Worm (Caenorhabditis elegans) whole organism, L4 larva: ENCODE results near the gene srr-8.

Source experiments
- F26F4.8 ChIP-seq: fragments of 200-800 bp; sonication (Bioruptor generic); conservative IDR thresholded peaks from 2 replicates; pipeline ENCODE4 v1.3.6; 2022; ENCODE audit warnings: missing genetic modification characterization, missing compliant biosample characterization
- T26A8.4 ChIP-seq: fragments of 200-800 bp; sonication (Bioruptor generic); IDR thresholded peaks from 2 replicates; pipeline ENCODE4 v1.3.6; 2022; ENCODE audit warnings: missing genetic modification characterization, missing compliant biosample characterization
- ZK337.2 ChIP-seq: fragments of 200-800 bp; sonication (Bioruptor generic); IDR thresholded peaks from 2 replicates; pipeline ENCODE4 v1.3.6; 2022; ENCODE audit warnings: missing genetic modification reagents, missing genetic modification characterization, missing compliant biosample characterization
- aly-2 ChIP-seq: sonication (generic microtip); optimal IDR thresholded peaks from 2 replicates; lab custom pipeline; 2018; ENCODE audit warnings: missing biosample characterization, missing genetic modification characterization
- ama-1 ChIP-seq: fragments of 150-350 bp; optimal IDR thresholded peaks from 2 replicates; lab custom pipeline; 2014; ENCODE audit warnings: inconsistent platforms, mixed read lengths
- ceh-44 ChIP-seq: fragments of 200-800 bp; sonication (Bioruptor generic); IDR thresholded peaks from 2 replicates; pipeline ENCODE4 v1.3.6; 2022; ENCODE audit warnings: missing genetic modification reagents, missing genetic modification characterization, missing compliant biosample characterization
- daf-19 ChIP-seq: fragments of 200-800 bp; sonication (Bioruptor generic); conservative IDR thresholded peaks from 2 replicates; pipeline ENCODE4 v1.3.6; 2022; ENCODE audit warnings: missing genetic modification characterization, missing compliant biosample characterization
- dmd-8 ChIP-seq: fragments of 200-800 bp; sonication (Bioruptor generic); IDR thresholded peaks from 2 replicates; pipeline ENCODE4 v1.3.6; 2022; ENCODE audit warnings: missing genetic modification characterization, missing compliant biosample characterization
- dpl-1 ChIP-seq: fragments of 150-350 bp; optimal IDR thresholded peaks from 2 replicates; lab custom pipeline; 2014; ENCODE audit warnings: missing biosample characterization, missing genetic modification reagents, missing genetic modification characterization
- duxl-1 ChIP-seq: sonication (generic microtip); optimal IDR thresholded peaks from 2 replicates; lab custom pipeline; 2016; ENCODE audit warnings: mild to moderate bottlenecking, missing genetic modification characterization, moderate library complexity, missing compliant biosample characterization; ENCODE audit not compliant: poor library complexity
- dve-1 ChIP-seq: sonication (generic microtip); optimal IDR thresholded peaks from 2 replicates; lab custom pipeline; 2017; ENCODE audit warnings: antibody characterized with exemption, mild to moderate bottlenecking, missing genetic modification characterization, missing compliant biosample characterization; ENCODE audit not compliant: insufficient read depth
- egl-43 ChIP-seq: fragments of 200-800 bp; sonication (Bioruptor generic); IDR thresholded peaks from 2 replicates; pipeline ENCODE4 v1.3.6; 2022; ENCODE audit warnings: missing genetic modification reagents, missing genetic modification characterization, missing compliant biosample characterization
- fos-1 ChIP-seq: fragments of 150-350 bp; optimal IDR thresholded peaks from 2 replicates; lab custom pipeline; 2014; ENCODE audit warnings: missing biosample characterization, missing genetic modification characterization
- hmg-1.1 ChIP-seq: fragments of 200-800 bp; sonication (Bioruptor generic); IDR thresholded peaks from 2 replicates; pipeline ENCODE4 v1.3.6; 2022; ENCODE audit warnings: missing genetic modification reagents, missing genetic modification characterization, missing compliant biosample characterization
- lin-29 ChIP-seq: fragments of 200-800 bp; sonication (Bioruptor generic); IDR thresholded peaks from 2 replicates; pipeline ENCODE4 v1.3.6; 2022; ENCODE audit warnings: missing genetic modification reagents, missing genetic modification characterization, missing compliant biosample characterization
- lin-39 ChIP-seq: fragments of 150-350 bp; optimal IDR thresholded peaks from 2 replicates; lab custom pipeline; 2014; ENCODE audit warnings: missing biosample characterization, missing genetic modification reagents, missing genetic modification characterization
- mdl-1 ChIP-seq, 2 experiments: fragments of 150-350 bp in 1 of 2; sonication (generic microtip) in 1 of 2; optimal IDR thresholded peaks; 2 replicates each; lab custom pipeline; 2014 to 2017; ENCODE audit warnings: missing biosample characterization in 2 of 2, missing genetic modification characterization in 2 of 2
- mes-2 ChIP-seq: sonication (generic microtip); optimal IDR thresholded peaks from 2 replicates; lab custom pipeline; 2016; ENCODE audit warnings: missing genotype, mild to moderate bottlenecking, missing genetic modification characterization, missing compliant biosample characterization; ENCODE audit not compliant: poor library complexity, severe bottlenecking
- nhr-11 ChIP-seq: fragments of 150-350 bp; optimal IDR thresholded peaks from 2 replicates; lab custom pipeline; 2014; ENCODE audit warnings: missing biosample characterization, missing genetic modification characterization
- nhr-111 ChIP-seq: fragments of 200-800 bp; sonication (Bioruptor generic); optimal IDR thresholded peaks from 2 replicates; lab custom pipeline; 2018; ENCODE audit warnings: mild to moderate bottlenecking, missing genetic modification characterization, missing compliant biosample characterization
- nhr-28 ChIP-seq: fragments of 150-350 bp; optimal IDR thresholded peaks from 2 replicates; lab custom pipeline; 2014; ENCODE audit warnings: missing biosample characterization, missing genetic modification characterization
- nhr-41 ChIP-seq: fragments of 200-800 bp; sonication (Bioruptor generic); IDR thresholded peaks from 2 replicates; pipeline ENCODE4 v1.3.6; 2022; ENCODE audit warnings: missing genetic modification reagents, missing genetic modification characterization, missing compliant biosample characterization
- nhr-42 ChIP-seq: fragments of 200-800 bp; sonication (Bioruptor generic); IDR thresholded peaks from 2 replicates; pipeline ENCODE4 v1.3.6; 2022; ENCODE audit warnings: missing genetic modification characterization, missing compliant biosample characterization
- nhr-77 ChIP-seq: fragments of 150-350 bp; optimal IDR thresholded peaks from 2 replicates; lab custom pipeline; 2014; ENCODE audit warnings: missing biosample characterization, missing genetic modification characterization
- pha-4 ChIP-seq, 2 experiments: fragments of 150-350 bp in 1 of 2; fragments of 200-800 bp in 1 of 2; sonication (Bioruptor generic) in 1 of 2; IDR thresholded peaks in 1 of 2; optimal IDR thresholded peaks in 1 of 2; 2 replicates each; pipeline versions ENCODE4 v1.3.6 to Lab custom; 2014 to 2022; ENCODE audit warnings: missing genetic modification characterization in 2 of 2, missing genetic modification reagents in 2 of 2, missing biosample characterization in 1 of 2, missing compliant biosample characterization in 1 of 2
- php-3 ChIP-seq: fragments of 200-800 bp; sonication (Bioruptor generic); IDR thresholded peaks from 2 replicates; pipeline ENCODE4 v1.3.6; 2022; ENCODE audit warnings: missing genetic modification reagents, missing genetic modification characterization, missing compliant biosample characterization
- pqm-1 ChIP-seq: sonication (generic microtip); optimal IDR thresholded peaks from 2 replicates; lab custom pipeline; 2017; ENCODE audit warnings: missing biosample characterization, missing genetic modification characterization
- saeg-2 ChIP-seq: fragments of 200-800 bp; sonication (Bioruptor generic); IDR thresholded peaks from 2 replicates; pipeline ENCODE4 v1.3.6; 2022; ENCODE audit warnings: missing genetic modification reagents, missing genetic modification characterization, missing compliant biosample characterization
- sdz-12 ChIP-seq: fragments of 200-800 bp; sonication (Bioruptor generic); optimal IDR thresholded peaks from 2 replicates; lab custom pipeline; 2018; ENCODE audit warnings: mild to moderate bottlenecking, missing genetic modification characterization, missing compliant biosample characterization
- set-16 ChIP-seq: fragments of 200-800 bp; sonication (Bioruptor generic); IDR thresholded peaks from 2 replicates; pipeline ENCODE4 v1.3.6; 2022; ENCODE audit warnings: missing genetic modification reagents, missing genetic modification characterization, missing compliant biosample characterization
- skn-1 ChIP-seq: fragments of 150-350 bp; optimal IDR thresholded peaks from 2 replicates; lab custom pipeline; 2014; ENCODE audit warnings: missing biosample characterization, missing genetic modification characterization
- spr-1 ChIP-seq: sonication (generic microtip); optimal IDR thresholded peaks from 2 replicates; lab custom pipeline; 2016; ENCODE audit warnings: mild to moderate bottlenecking, missing genetic modification characterization, missing compliant biosample characterization
- spr-3 ChIP-seq: fragments of 200-800 bp; sonication (Bioruptor generic); optimal IDR thresholded peaks from 2 replicates; lab custom pipeline; 2018; ENCODE audit warnings: mild to moderate bottlenecking, missing genetic modification characterization, missing compliant biosample characterization
- tag-97 ChIP-seq: fragments of 200-800 bp; sonication (Bioruptor generic); IDR thresholded peaks from 2 replicates; pipeline ENCODE4 v1.3.6; 2022; ENCODE audit warnings: missing genetic modification characterization, missing compliant biosample characterization
- tra-1 ChIP-seq: fragments of 200-800 bp; sonication (Bioruptor generic); IDR thresholded peaks from 2 replicates; pipeline ENCODE4 v1.3.6; 2022; ENCODE audit warnings: missing genetic modification reagents, missing genetic modification characterization, missing compliant biosample characterization
- unc-39 ChIP-seq: sonication (generic microtip); optimal IDR thresholded peaks from 2 replicates; lab custom pipeline; 2017; ENCODE audit warnings: missing biosample characterization, missing genetic modification characterization
- zfp-3 ChIP-seq: fragments of 200-800 bp; sonication (Bioruptor generic); conservative IDR thresholded peaks from 2 replicates; pipeline ENCODE4 v1.3.6; 2022; ENCODE audit warnings: missing genetic modification reagents, missing genetic modification characterization, missing compliant biosample characterization
- ztf-7 ChIP-seq: fragments of 150-350 bp; optimal IDR thresholded peaks from 2 replicates; lab custom pipeline; 2014; ENCODE audit warnings: missing biosample characterization, missing genetic modification characterization

srr-8 gene

ce11 chrV:5049333-5049942 lies 48.0 kb downstream of the srr-8 start, which contains the start of the genes pqn-51 and K11D12.14 (continued):
- peak; percentile 98 for TF ChIP-seq ceh-44 (GFP tag; lab: Robert Waterston, UW)
- peak; percentile 93 for TF ChIP-seq T26A8.4 (GFP tag; lab: Robert Waterston, UW)
- no peak for TF ChIP-seq tag-97
- TF ChIP-seq aly-2 (tag; lab: Kevin White, UChicago): peak; percentile 22
- TF ChIP-seq nhr-77 (tag; lab: Kevin White, UChicago): peak; percentile 77
- peak; percentile 98 for TF ChIP-seq ama-1 (lab: Kevin White, UChicago)
- TF ChIP-seq nhr-41 (GFP tag; lab: Robert Waterston, UW): no peak
- TF ChIP-seq lin-39 (tag; lab: Kevin White, UChicago): no peak
- TF ChIP-seq dve-1 (tag; lab: Kevin White, UChicago): peak; percentile 95
- peak; percentile 78 for TF ChIP-seq daf-19 (GFP tag; lab: Robert Waterston, UW)
- TF ChIP-seq mdl-1 (tag; optimal IDR thresholded peaks at IDR 0.05; lab: Kevin White, UChicago): peak; percentile 18 to 67
- TF ChIP-seq hmg-1.1 (GFP tag; lab: Robert Waterston, UW): peak; percentile 91
- TF ChIP-seq sdz-12 (GFP tag; lab: Kevin White, UChicago): no peak

DNA sequence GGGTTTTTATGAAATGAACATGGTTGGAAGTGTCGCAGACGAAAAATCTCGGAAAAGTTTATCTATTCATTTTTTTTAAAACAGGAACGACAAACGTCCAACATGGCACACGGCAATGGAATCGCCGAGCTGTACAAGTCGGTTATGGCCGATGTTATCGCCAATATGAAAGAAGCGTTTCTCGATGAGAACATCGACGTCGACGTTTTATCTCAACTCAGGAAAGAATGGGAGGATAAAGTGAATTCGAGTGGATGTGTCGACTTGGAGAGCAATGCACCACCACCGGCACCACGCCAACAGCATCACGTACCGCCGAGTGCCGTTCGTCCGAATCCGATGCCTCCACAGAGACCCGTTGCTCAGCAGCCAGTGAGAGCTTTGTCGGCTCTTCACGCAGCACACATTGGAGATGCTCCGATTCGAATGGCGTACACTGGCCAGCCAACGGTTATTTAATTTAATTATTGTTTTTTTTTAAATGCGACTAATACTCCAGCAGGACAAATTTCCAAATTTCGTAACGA lies 48.6 kb downstream of the srr-8 start:
- TF ChIP-seq nhr-111 (GFP tag; lab: Kevin White, UChicago): no peak
- TF ChIP-seq lin-29 (GFP tag; lab: Robert Waterston, UW): no peak
- TF ChIP-seq nhr-42: no peak
- TF ChIP-seq zfp-3 (GFP tag; lab: Robert Waterston, UW): no peak
- TF ChIP-seq saeg-2 (GFP tag; lab: Robert Waterston, UW): no peak
- TF ChIP-seq dmd-8: 0 out of 2 replicates have a peak, but pooled peaks have one; percentile 40
- TF ChIP-seq egl-43: peak; percentile 44; the same call in 1 of the 2 replicates
- TF ChIP-seq unc-39 (tag; lab: Kevin White, UChicago): no peak
- no peak for TF ChIP-seq skn-1 (tag; lab: Kevin White, UChicago)
- peak; percentile 3 for TF ChIP-seq duxl-1
- TF ChIP-seq pha-4 (GFP tag; IDR thresholded peaks at IDR 0.05; lab: Robert Waterston, UW): no peak
- TF ChIP-seq pha-4 (tag; optimal IDR thresholded peaks at IDR 0.05; lab: Kevin White, UChicago): no peak
- no peak for TF ChIP-seq pqm-1
- TF ChIP-seq spr-3 (GFP tag; lab: Kevin White, UChicago): peak; percentile 50
- no peak for TF ChIP-seq php-3 (GFP tag; lab: Robert Waterston, UW)
- peak; percentile 72 for TF ChIP-seq set-16
- TF ChIP-seq nhr-11 (tag; lab: Kevin White, UChicago): no peak
- TF ChIP-seq ZK337.2: 0 out of 2 replicates have a peak, but pooled peaks have one; percentile 53
- TF ChIP-seq F26F4.8 (GFP tag; lab: Robert Waterston, UW): no peak
- TF ChIP-seq tra-1 (GFP tag; lab: Robert Waterston, UW): 0 out of 2 replicates have a peak, but pooled peaks have one; percentile 49
- TF ChIP-seq fos-1 (tag; lab: Kevin White, UChicago): peak; percentile 19
- TF ChIP-seq mes-2: no peak
- no peak for TF ChIP-seq nhr-28 (tag; lab: Kevin White, UChicago)
- TF ChIP-seq ztf-7 (tag; lab: Kevin White, UChicago): no peak
- TF ChIP-seq nhr-77 (tag; lab: Kevin White, UChicago): no peak
- TF ChIP-seq dpl-1 (GFP tag; lab: Kevin White, UChicago): no peak
- TF ChIP-seq lin-39 (tag; lab: Kevin White, UChicago): no peak
- no peak for TF ChIP-seq spr-1
- TF ChIP-seq T26A8.4 (GFP tag; lab: Robert Waterston, UW): 0 out of 2 replicates have a peak, but pooled peaks have one; percentile 42
- no peak for TF ChIP-seq nhr-41 (GFP tag; lab: Robert Waterston, UW)
